Fruit fly (Drosophila melanogaster) whole organism, embryonic: ENCODE data around the gene Tasp1.
A peak's percentile ranks its signal among the peaks of the same experiment; 100 is the strongest.

Experiments
- B-H2 ChIP-seq: fragments of 200-800 bp; sonication (Bioruptor generic); optimal IDR thresholded peaks from 2 replicates; lab custom pipeline; 2018; ENCODE audit warnings: missing biosample characterization, mild to moderate bottlenecking, missing genetic modification characterization
- Blimp-1 ChIP-seq: fragments of 200-800 bp; sonication (Bioruptor generic); optimal IDR thresholded peaks from 3 replicates; lab custom pipeline; 2018; ENCODE audit warnings: missing biosample characterization, missing genetic modification characterization, mild to moderate bottlenecking, moderate library complexity, missing genetic modification reagents
- CG10209 ChIP-seq: fragments of 200-800 bp; sonication (Bioruptor generic); optimal IDR thresholded peaks from 3 replicates; lab custom pipeline; 2017; ENCODE audit warnings: missing biosample characterization, mild to moderate bottlenecking, missing genetic modification characterization, missing genetic modification reagents
- CG10267 ChIP-seq: fragments of 200-800 bp; sonication (Bioruptor generic); optimal IDR thresholded peaks from 2 replicates; lab custom pipeline; 2018; ENCODE audit warnings: missing biosample characterization, mild to moderate bottlenecking, missing genetic modification characterization, moderate library complexity
- CG11456 ChIP-seq: fragments of 200-800 bp; sonication (Bioruptor generic); IDR thresholded peaks from 3 replicates; pipeline ENCODE4 v1.3.6; 2022; ENCODE audit warnings: missing biosample characterization, missing genetic modification characterization
- CG11696 ChIP-seq: fragments of 200-800 bp; sonication (Bioruptor generic); IDR thresholded peaks from 2 replicates; pipeline ENCODE4 v1.3.6; 2022; ENCODE audit warnings: missing biosample characterization, missing genetic modification characterization
- CG15011 ChIP-seq: fragments of 200-800 bp; sonication (Bioruptor generic); optimal IDR thresholded peaks from 3 replicates; lab custom pipeline; 2018; ENCODE audit warnings: missing biosample characterization, mild to moderate bottlenecking, missing genetic modification characterization
- CG15514 ChIP-seq: fragments of 200-800 bp; sonication (Bioruptor generic); optimal IDR thresholded peaks from 3 replicates; lab custom pipeline; 2017; ENCODE audit warnings: missing biosample characterization, missing genetic modification characterization, mild to moderate bottlenecking, moderate library complexity, missing genetic modification reagents
- CG1603 ChIP-seq: fragments of 200-800 bp; sonication (Bioruptor generic); optimal IDR thresholded peaks from 2 replicates; lab custom pipeline; 2019; ENCODE audit warnings: missing biosample characterization, mild to moderate bottlenecking, missing genetic modification characterization, moderate library complexity
- CG2199 ChIP-seq: fragments of 200-800 bp; sonication (Bioruptor generic); IDR thresholded peaks from 3 replicates; pipeline ENCODE4 v1.3.6; 2022; ENCODE audit warnings: missing biosample characterization, missing genetic modification characterization
- CG30020 ChIP-seq: fragments of 200-800 bp; optimal IDR thresholded peaks from 2 replicates; lab custom pipeline; 2019; ENCODE audit warnings: missing biosample characterization, mild to moderate bottlenecking, missing genetic modification characterization, moderate library complexity
- CG42726 ChIP-seq: fragments of 200-800 bp; sonication (Bioruptor generic); IDR thresholded peaks from 2 replicates; pipeline ENCODE4 v1.3.6; 2022; ENCODE audit warnings: missing biosample characterization, missing genetic modification characterization; ENCODE audit not compliant: partially characterized antibody
- CG6254 ChIP-seq: fragments of 200-800 bp; sonication (Bioruptor generic); optimal IDR thresholded peaks from 3 replicates; lab custom pipeline; 2017; ENCODE audit warnings: mild to moderate bottlenecking, missing biosample characterization, missing genetic modification reagents, missing genetic modification characterization
- CG8478 ChIP-seq: fragments of >200 bp; optimal IDR thresholded peaks from 2 replicates; lab custom pipeline; 2018
- CG8944 ChIP-seq: fragments of 200-800 bp; sonication (Bioruptor generic); optimal IDR thresholded peaks from 3 replicates; lab custom pipeline; 2016; ENCODE audit warnings: missing biosample characterization, missing genetic modification characterization
- CG9797 ChIP-seq: fragments of 200-800 bp; sonication (Bioruptor generic); optimal IDR thresholded peaks from 3 replicates; lab custom pipeline; 2018; ENCODE audit warnings: missing biosample characterization, mild to moderate bottlenecking, missing genetic modification characterization
- Doc3 ChIP-seq: fragments of 200-800 bp; sonication (Bioruptor generic); IDR thresholded peaks from 3 replicates; pipeline ENCODE4 v1.3.6; 2022; ENCODE audit warnings: missing biosample characterization, missing genetic modification characterization; ENCODE audit not compliant: partially characterized antibody
- ERR ChIP-seq: fragments of 200-800 bp; sonication (Bioruptor generic); optimal IDR thresholded peaks from 2 replicates; lab custom pipeline; 2016; ENCODE audit warnings: missing biosample characterization, missing genetic modification characterization
- GATAe ChIP-seq: fragments of 200-800 bp; sonication (Bioruptor generic); conservative IDR thresholded peaks from 2 replicates; pipeline ENCODE4 v1.3.6; 2022; ENCODE audit warnings: missing biosample characterization, missing genetic modification characterization
- H15 ChIP-seq: fragments of 200-800 bp; sonication (Bioruptor generic); IDR thresholded peaks from 3 replicates; pipeline ENCODE4 v1.3.6; 2022; ENCODE audit warnings: missing biosample characterization, missing genetic modification characterization
- Hand ChIP-seq: fragments of 200-800 bp; sonication (Bioruptor generic); optimal IDR thresholded peaks from 2 replicates; lab custom pipeline; 2017; ENCODE audit warnings: mild to moderate bottlenecking, missing biosample characterization, missing genetic modification reagents, missing genetic modification characterization
- Kr ChIP-seq: fragments of 200-800 bp; sonication (Bioruptor generic); optimal IDR thresholded peaks from 2 replicates; lab custom pipeline; 2017; ENCODE audit warnings: missing biosample characterization, mild to moderate bottlenecking, missing genetic modification characterization
- MBD-R2 ChIP-seq: fragments of 200-800 bp; sonication (Bioruptor generic); IDR thresholded peaks from 2 replicates; pipeline ENCODE4 v1.3.6; 2022; ENCODE audit warnings: missing biosample characterization, missing genetic modification characterization
- Nf-YA ChIP-seq: fragments of 200-800 bp; sonication (Bioruptor generic); IDR thresholded peaks from 2 replicates; pipeline ENCODE4 v1.3.6; 2022; ENCODE audit warnings: missing biosample characterization, missing genetic modification characterization
- Opbp ChIP-seq: fragments of 200-800 bp; sonication (Bioruptor generic); IDR thresholded peaks from 3 replicates; pipeline ENCODE4 v1.3.6; 2022; ENCODE audit warnings: missing biosample characterization, missing genetic modification characterization; ENCODE audit not compliant: partially characterized antibody
- Optix ChIP-seq: fragments of 200-800 bp; sonication (Bioruptor generic); IDR thresholded peaks from 3 replicates; pipeline ENCODE4 v1.3.6; 2022; ENCODE audit warnings: missing biosample characterization, missing genetic modification characterization
- Pdp1 ChIP-seq, 2 experiments: fragments of 200-800 bp; sonication (Bioruptor generic); optimal IDR thresholded peaks; 3 replicates each; lab custom pipeline; 2016; ENCODE audit warnings: missing biosample characterization in 2 of 2, missing genetic modification characterization in 2 of 2, mild to moderate bottlenecking in 1 of 2, moderate library complexity in 1 of 2
- Rx ChIP-seq: fragments of 200-800 bp; sonication (Bioruptor generic); IDR thresholded peaks from 2 replicates; pipeline ENCODE4 v1.3.6; 2022; ENCODE audit warnings: missing biosample characterization, missing genetic modification characterization
- Six4 ChIP-seq: fragments of 200-800 bp; sonication (Bioruptor generic); optimal IDR thresholded peaks from 2 replicates; lab custom pipeline; 2016; ENCODE audit warnings: missing biosample characterization, missing genetic modification characterization
- cg ChIP-seq: fragments of 200-800 bp; sonication (Bioruptor generic); optimal IDR thresholded peaks from 3 replicates; lab custom pipeline; 2019; ENCODE audit warnings: missing biosample characterization, mild to moderate bottlenecking, missing genetic modification characterization, moderate library complexity
- chif ChIP-seq, 2 experiments: fragments of 200-800 bp; sonication (Bioruptor generic); optimal IDR thresholded peaks; 3 replicates each; lab custom pipeline; 2016; ENCODE audit warnings: missing biosample characterization in 2 of 2, missing genetic modification characterization in 2 of 2
- ewg ChIP-seq: fragments of 200-800 bp; sonication (Bioruptor generic); optimal IDR thresholded peaks from 3 replicates; lab custom pipeline; 2017; ENCODE audit warnings: mild to moderate bottlenecking, missing biosample characterization, missing genetic modification reagents, missing genetic modification characterization
- fd96Cb ChIP-seq: fragments of 200-800 bp; sonication (Bioruptor generic); optimal IDR thresholded peaks from 2 replicates; lab custom pipeline; 2018; ENCODE audit warnings: missing biosample characterization, mild to moderate bottlenecking, missing genetic modification characterization, moderate library complexity
- gcm2 ChIP-seq: fragments of 200-800 bp; sonication (Bioruptor generic); optimal IDR thresholded peaks from 2 replicates; lab custom pipeline; 2016; ENCODE audit warnings: missing biosample characterization, missing genetic modification characterization
- gsb ChIP-seq: fragments of 200-800 bp; sonication (Bioruptor generic); IDR thresholded peaks from 2 replicates; pipeline ENCODE4 v1.3.6; 2022; ENCODE audit warnings: missing biosample characterization, missing genetic modification characterization
- hb ChIP-seq: fragments of 200-800 bp; sonication (Bioruptor generic); IDR thresholded peaks from 3 replicates; pipeline ENCODE4 v1.3.6; 2022; ENCODE audit warnings: missing biosample characterization, missing genetic modification characterization; ENCODE audit not compliant: partially characterized antibody
- hth ChIP-seq: fragments of >200 bp; optimal IDR thresholded peaks from 2 replicates; lab custom pipeline; 2017; ENCODE audit warnings: inconsistent platforms
- jigr1 ChIP-seq: fragments of 200-800 bp; sonication (Bioruptor generic); IDR thresholded peaks from 3 replicates; pipeline ENCODE4 v1.3.6; 2022; ENCODE audit warnings: missing biosample characterization, missing genetic modification characterization
- kay ChIP-seq: fragments of 200-800 bp; sonication (Bioruptor generic); optimal IDR thresholded peaks from 2 replicates; lab custom pipeline; 2016; ENCODE audit warnings: missing biosample characterization, missing genetic modification characterization
- nerfin-2 ChIP-seq: fragments of 200-800 bp; sonication (Bioruptor generic); IDR thresholded peaks from 2 replicates; pipeline ENCODE4 v1.3.6; 2022; ENCODE audit warnings: missing biosample characterization, missing genetic modification characterization; ENCODE audit not compliant: partially characterized antibody
- pb ChIP-seq: fragments of 200-800 bp; sonication (Bioruptor generic); optimal IDR thresholded peaks from 3 replicates; lab custom pipeline; 2016; ENCODE audit warnings: missing biosample characterization, missing genetic modification characterization
- phol ChIP-seq: fragments of 200-800 bp; sonication (Bioruptor generic); optimal IDR thresholded peaks from 3 replicates; lab custom pipeline; 2018; ENCODE audit warnings: missing biosample characterization, mild to moderate bottlenecking, missing genetic modification characterization, moderate library complexity
- slp2 ChIP-seq: fragments of 200-800 bp; sonication (Bioruptor generic); optimal IDR thresholded peaks from 2 replicates; lab custom pipeline; 2016; ENCODE audit warnings: missing biosample characterization, missing genetic modification characterization
- tll ChIP-seq, 2 experiments: fragments of 200-800 bp in 1 of 2; fragments of >200 bp in 1 of 2; sonication (Bioruptor generic) in 1 of 2; optimal IDR thresholded peaks; 2 replicates each; lab custom pipeline; 2017 to 2019; ENCODE audit warnings: missing biosample characterization in 2 of 2, missing genetic modification characterization in 2 of 2, mild to moderate bottlenecking in 1 of 2, moderate library complexity in 1 of 2
- wek ChIP-seq: fragments of 200-800 bp; sonication (Bioruptor generic); optimal IDR thresholded peaks from 3 replicates; lab custom pipeline; 2018; ENCODE audit warnings: missing biosample characterization, mild to moderate bottlenecking, missing genetic modification characterization, moderate library complexity
- zen ChIP-seq: fragments of 200-800 bp; sonication (Bioruptor generic); optimal IDR thresholded peaks from 3 replicates; lab custom pipeline; 2018; ENCODE audit warnings: missing biosample characterization, mild to moderate bottlenecking, missing genetic modification characterization, moderate library complexity
- zf30C ChIP-seq: fragments of 200-800 bp; sonication (Bioruptor generic); optimal IDR thresholded peaks from 3 replicates; lab custom pipeline; 2018; ENCODE audit warnings: missing biosample characterization, mild to moderate bottlenecking, missing genetic modification characterization
- zfh1 ChIP-seq: fragments of 200-800 bp; sonication (Bioruptor generic); IDR thresholded peaks from 3 replicates; pipeline ENCODE4 v1.3.6; 2022; ENCODE audit warnings: missing biosample characterization, missing genetic modification characterization

Tasp1 gene

DNA sequence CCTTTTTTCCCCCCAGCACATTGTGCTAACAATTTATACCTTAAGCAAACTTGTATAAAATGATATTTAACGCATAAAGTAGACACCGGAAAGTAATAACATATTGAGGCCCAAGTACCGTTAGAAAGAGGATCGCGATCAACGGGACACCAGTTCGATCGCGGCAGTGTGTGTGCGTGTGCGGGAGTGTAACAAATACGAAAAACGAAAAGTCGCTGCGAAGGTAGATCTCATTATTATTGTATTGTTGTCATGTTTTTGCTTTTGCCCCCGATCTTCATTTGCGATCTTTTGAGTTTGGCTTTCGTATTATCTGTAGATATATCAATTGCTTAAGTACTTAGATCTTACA, 44.7 kb upstream of the Tasp1 start (continued):
- 0 out of 2 replicates have a peak, but pooled peaks have one; percentile 3 for TF ChIP-seq Rx (GFP tag; lab: Robert Waterston, UW)
- TF ChIP-seq slp2 (GFP tag; lab: Kevin White, UChicago), result no peak
- no peak for TF ChIP-seq chif (GFP tag; optimal IDR thresholded peaks at IDR 0.05; lab: Kevin White, UChicago)
- TF ChIP-seq zfh1, result 0 out of 3 replicates have a peak, but pooled peaks have one; percentile 8
- TF ChIP-seq wek (GFP tag; lab: Kevin White, UChicago), result no peak
- TF ChIP-seq ERR (GFP tag; lab: Kevin White, UChicago), result no peak
- no peak for TF ChIP-seq Pdp1 (GFP tag; optimal IDR thresholded peaks at IDR 0.05; lab: Kevin White, UChicago)
- peak; percentile 9 for TF ChIP-seq MBD-R2
- no peak for TF ChIP-seq CG42726 (GFP tag; lab: Robert Waterston, UW)
- TF ChIP-seq CG1603 (tag; lab: Kevin White, UChicago), result peak; percentile 44
- 0 out of 3 replicates have a peak, but pooled peaks have one; percentile 31 for TF ChIP-seq H15 (GFP tag; lab: Robert Waterston, UW)

DNA sequence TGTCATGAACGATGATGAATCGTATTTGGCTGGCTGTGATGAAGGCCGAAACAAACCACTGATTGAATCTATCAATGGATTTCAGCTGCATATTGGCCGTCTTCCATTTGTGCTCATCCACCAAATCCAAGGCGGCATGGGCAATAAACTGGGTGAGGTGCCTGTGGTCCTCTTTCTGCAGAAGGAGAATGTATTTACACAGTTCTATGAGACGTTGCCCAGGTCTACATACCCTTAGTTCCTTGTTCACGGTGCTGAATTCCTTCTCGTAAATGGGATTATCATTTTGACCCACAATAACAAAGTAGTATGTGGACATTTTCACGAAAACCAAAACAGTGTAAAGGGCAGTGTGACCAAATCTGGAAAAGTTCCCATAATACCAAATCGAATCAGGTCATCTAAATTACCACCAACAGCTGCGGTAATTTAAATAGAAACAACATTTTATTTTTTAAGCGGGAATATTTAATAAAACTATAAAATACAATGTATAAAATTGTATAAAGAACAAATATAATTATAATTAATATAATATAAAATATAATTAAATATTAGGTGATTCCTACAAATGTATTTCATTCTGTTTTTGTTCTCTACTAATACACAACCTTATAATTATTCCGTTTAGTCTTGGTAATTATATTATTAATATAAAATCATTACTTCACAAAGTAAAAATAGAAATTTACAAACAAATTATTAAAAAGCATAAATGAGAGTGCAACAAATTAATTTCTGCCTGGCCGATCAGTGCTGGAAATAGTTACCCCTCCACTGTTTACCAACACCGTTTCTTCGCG, 44.1 kb upstream of the Tasp1 start, which contains the start of the genes Trs20 and elg1:
Gene Trs20, minus strand, starts transcription at position 369 of the 803 bp plus-strand sequence.
Gene elg1, plus strand, starts transcription at position 765 of the 803 bp plus-strand sequence.
- no peak for TF ChIP-seq pb
- TF ChIP-seq GATAe (GFP tag; lab: Robert Waterston, UW), result no peak
- no peak for TF ChIP-seq Doc3 (GFP tag; lab: Robert Waterston, UW)
- TF ChIP-seq tll (GFP tag; optimal IDR thresholded peaks at IDR 0.05; lab: Kevin White, UChicago), result no peak
- peak; percentile 7 for TF ChIP-seq gcm2 (GFP tag; lab: Kevin White, UChicago)
- peak; percentile 71 for TF ChIP-seq CG30020
- TF ChIP-seq Blimp-1 (GFP tag; lab: Kevin White, UChicago), result no peak
- TF ChIP-seq Nf-YA (GFP tag; lab: Robert Waterston, UW), result no peak
- no peak for TF ChIP-seq Kr (GFP tag; lab: Kevin White, UChicago)
- TF ChIP-seq cg (GFP tag; lab: Kevin White, UChicago), result no peak
- no peak for TF ChIP-seq zf30C
- TF ChIP-seq CG2199 (GFP tag; lab: Robert Waterston, UW), result no peak
- no peak for TF ChIP-seq nerfin-2 (GFP tag; lab: Robert Waterston, UW)
- TF ChIP-seq CG15514 (GFP tag; lab: Kevin White, UChicago), result peak; percentile 50
- no peak for TF ChIP-seq fd96Cb (tag; lab: Kevin White, UChicago)
- no peak for TF ChIP-seq jigr1 (GFP tag; lab: Robert Waterston, UW)
- TF ChIP-seq hth (lab: Kevin White, UChicago), result no peak
- peak; percentile 100 for TF ChIP-seq CG11696
- TF ChIP-seq CG10209 (GFP tag; lab: Kevin White, UChicago), result peak; percentile 56
- TF ChIP-seq gsb (GFP tag; lab: Robert Waterston, UW), result no peak
- no peak for TF ChIP-seq hb (GFP tag; lab: Robert Waterston, UW)
- TF ChIP-seq CG6254 (GFP tag; lab: Kevin White, UChicago), result no peak
- peak; percentile 42; the same call in 1 of the 3 replicates for TF ChIP-seq Opbp (GFP tag; lab: Robert Waterston, UW)
- TF ChIP-seq phol (tag; lab: Kevin White, UChicago), result peak; percentile 63
- TF ChIP-seq CG8944 (GFP tag; lab: Kevin White, UChicago), result no peak
- TF ChIP-seq Optix (GFP tag; lab: Robert Waterston, UW), result no peak
- TF ChIP-seq CG11456 (GFP tag; lab: Robert Waterston, UW), result peak; percentile 45; the same call in 2 of the 3 replicates
- TF ChIP-seq kay (GFP tag; lab: Kevin White, UChicago), result no peak
- TF ChIP-seq CG10267 (tag; lab: Kevin White, UChicago), result peak; percentile 94
- TF ChIP-seq Six4, result no peak
- peak; percentile 46 for TF ChIP-seq zen
- peak; percentile 51 for TF ChIP-seq CG9797 (GFP tag; lab: Kevin White, UChicago)
- TF ChIP-seq CG8478, result no peak
- no peak for TF ChIP-seq CG15011 (GFP tag; lab: Kevin White, UChicago)
- peak; percentile 61 for TF ChIP-seq B-H2
- TF ChIP-seq ewg (GFP tag; lab: Kevin White, UChicago), result no peak
- peak; percentile 11 for TF ChIP-seq Hand
